Worm (Caenorhabditis elegans): Measurements from ENCODE around the gene F29G6.1.

Gene F29G6.1

ce11 chrX:11548308-11548707, 46.2 kb downstream of the F29G6.1 start, which contains the start of gene mig-2:
mig-2 (plus strand) TSS chrX:11548608.
- TF ChIP-seq saeg-2 (GFP tag; IDR thresholded peaks at IDR 0.05), result no peak
- TF ChIP-seq lin-1 (GFP tag; IDR thresholded peaks at IDR 0.05), result no peak
- no peak for TF ChIP-seq lim-7 (GFP tag; IDR thresholded peaks at IDR 0.05)
- no peak for TF ChIP-seq F37D6.2 (tag; optimal IDR thresholded peaks at IDR 0.05)
- no peak for TF ChIP-seq T20F7.1 (GFP tag; optimal IDR thresholded peaks at IDR 0.05)
- no peak for TF ChIP-seq cey-2 (tag; optimal IDR thresholded peaks at IDR 0.05; ENCODE audit: borderline replicate concordance, insufficient read depth)
- TF ChIP-seq nhr-11 (tag; optimal IDR thresholded peaks at IDR 0.05), result no peak
- TF ChIP-seq unc-39 (tag; optimal IDR thresholded peaks at IDR 0.05), result no peak

ce11 chrX:11551808-11552207, 49.7 kb downstream of the F29G6.1 start:
- TF ChIP-seq ama-1 (optimal IDR thresholded peaks at IDR 0.05), result no peak
- peak; percentile 83; the same call in 1 of the 2 replicates for TF ChIP-seq tag-97 (GFP tag; IDR thresholded peaks at IDR 0.05)
- TF ChIP-seq aha-1 (tag), result peak; percentile 85
- peak in 1 of 2 experiments; percentile 74 for TF ChIP-seq unc-62 (GFP tag; optimal IDR thresholded peaks at IDR 0.05 in 1 of 2)
- TF ChIP-seq unc-62 (tag; optimal IDR thresholded peaks at IDR 0.05), result no peak

DNA sequence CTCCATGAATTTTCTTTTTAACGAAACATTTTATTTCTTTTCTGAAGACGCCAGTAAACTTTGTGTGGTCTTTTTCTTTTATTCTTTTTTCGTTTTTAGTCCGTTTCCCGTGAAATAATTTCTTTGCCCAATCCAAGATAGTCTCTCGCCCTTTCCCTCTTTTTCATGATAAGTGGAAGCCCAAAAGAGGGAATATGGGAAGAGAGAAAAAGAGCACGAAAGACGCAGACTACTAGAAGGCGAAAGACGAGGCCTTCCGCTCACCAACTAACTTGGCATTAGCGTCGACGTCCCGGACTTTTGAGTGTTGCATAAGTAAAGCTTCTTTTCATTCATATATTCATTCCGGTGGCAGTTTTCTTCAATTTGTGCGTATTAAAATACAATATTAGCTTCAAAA, 50.8 kb downstream of the F29G6.1 start:
- TF ChIP-seq duxl-1 (tag; optimal IDR thresholded peaks at IDR 0.05; ENCODE audit: poor library complexity) (no peak), aha-1 (tag) (peak; percentile 35), unc-62 (GFP tag; optimal IDR thresholded peaks at IDR 0.05 in 1 of 2) (peak in 1 of 2 experiments; percentile 65), unc-62 (tag; optimal IDR thresholded peaks at IDR 0.05) (no peak), lsy-2 (tag; optimal IDR thresholded peaks at IDR 0.05) (peak in 1 of 2 experiments; percentile 6), fkh-10 (GFP tag; optimal IDR thresholded peaks at IDR 0.05) (peak; percentile 15), zag-1 (tag; optimal IDR thresholded peaks at IDR 0.05) (no peak), nhr-48 (tag; optimal IDR thresholded peaks at IDR 0.05) (no peak), aly-2 (tag; optimal IDR thresholded peaks at IDR 0.05) (no peak)

DNA sequence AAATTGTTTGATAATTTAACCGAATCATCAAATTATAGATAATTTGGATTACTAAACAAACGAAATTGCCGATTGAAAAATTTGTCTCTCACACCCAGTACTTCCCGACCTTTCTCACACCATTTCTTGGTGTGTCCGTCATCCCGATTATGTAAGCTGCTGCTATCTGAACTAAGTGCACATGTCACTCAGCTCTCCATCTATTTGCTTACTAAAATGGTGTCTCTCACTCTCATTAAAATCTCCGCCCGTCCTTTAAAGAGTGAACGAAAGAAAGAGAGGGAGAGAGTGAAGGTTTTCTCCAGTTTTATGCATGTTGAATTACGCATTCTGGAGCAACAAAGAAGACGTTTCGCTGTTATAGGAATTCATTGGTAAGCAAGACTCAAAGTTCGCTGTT, 52.5 kb downstream of the F29G6.1 start:
- TF ChIP-seq nhr-41 (GFP tag; IDR thresholded peaks at IDR 0.05) (no peak), ceh-32 (tag; optimal IDR thresholded peaks at IDR 0.05; ENCODE audit: poor library complexity) (no peak), fkh-10 (GFP tag; optimal IDR thresholded peaks at IDR 0.05) (peak; percentile 4), F26F4.8 (GFP tag; conservative IDR thresholded peaks at IDR 0.05) (no peak), nhr-6 (tag; optimal IDR thresholded peaks at IDR 0.05) (no peak), ceh-20 (GFP tag; IDR thresholded peaks at IDR 0.05) (no peak), dve-1 (tag; optimal IDR thresholded peaks at IDR 0.05; ENCODE audit: insufficient read depth) (peak; percentile 14), ZK337.2 (GFP tag; IDR thresholded peaks at IDR 0.05) (no peak), mxl-2 (GFP tag; conservative IDR thresholded peaks at IDR 0.05) (no peak), dmd-6 (GFP tag; IDR thresholded peaks at IDR 0.05) (peak; percentile 62), unc-62 (GFP tag; optimal IDR thresholded peaks at IDR 0.05 in 1 of 2) (peak in 1 of 2 experiments; percentile 14), unc-62 (tag; optimal IDR thresholded peaks at IDR 0.05) (no peak), snpc-4 (tag; optimal IDR thresholded peaks at IDR 0.05) (no peak), madf-5 (GFP tag; IDR thresholded peaks at IDR 0.05) (no peak), nhr-28 (tag; optimal IDR thresholded peaks at IDR 0.05) (no peak), saeg-2 (GFP tag; IDR thresholded peaks at IDR 0.05) (no peak), mep-1 (tag; optimal IDR thresholded peaks at IDR 0.05) (no peak), R02D3.7 (tag; optimal IDR thresholded peaks at IDR 0.05) (no peak), ZK546.5 (tag; optimal IDR thresholded peaks at IDR 0.05) (no peak), mes-2 (tag; optimal IDR thresholded peaks at IDR 0.05; ENCODE audit: poor library complexity, severe bottlenecking) (peak; percentile 25)

DNA sequence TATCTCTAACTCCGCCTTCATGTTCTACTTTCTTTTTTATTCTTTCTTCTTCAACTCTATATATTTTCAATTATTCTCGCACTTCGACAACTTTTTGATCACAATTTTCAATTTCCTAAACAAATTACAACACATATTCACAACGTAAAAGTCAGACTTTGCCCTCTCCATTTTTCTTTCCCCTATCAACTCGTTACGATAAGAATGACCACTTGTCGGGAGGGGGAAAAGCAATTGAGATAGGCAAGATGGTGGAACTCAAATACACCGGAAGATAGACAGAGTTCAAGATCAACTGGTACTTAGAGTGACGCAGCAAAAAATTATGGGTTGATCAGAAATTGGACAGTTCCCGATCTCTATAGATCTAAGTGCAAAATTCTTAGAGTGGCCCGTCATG, 53.0 kb downstream of the F29G6.1 start:
- TF ChIP-seq aha-1 (tag) (peak; percentile 78), pqm-1 (tag; optimal IDR thresholded peaks at IDR 0.05) (peak; percentile 78), rbr-2 (tag; optimal IDR thresholded peaks at IDR 0.05) (no peak), mdt-29 (GFP tag; IDR thresholded peaks at IDR 0.05) (no peak), nhr-6 (tag; optimal IDR thresholded peaks at IDR 0.05) (no peak), daf-8 (GFP tag; IDR thresholded peaks at IDR 0.05) (no peak), daf-16 (GFP tag; optimal IDR thresholded peaks at IDR 0.05) (no peak), daf-16 (tag; optimal IDR thresholded peaks at IDR 0.05) (peak; percentile 43), zfp-3 (GFP tag; conservative IDR thresholded peaks at IDR 0.05) (no peak), lin-1 (GFP tag; IDR thresholded peaks at IDR 0.05) (no peak), attf-4 (tag; optimal IDR thresholded peaks at IDR 0.05) (no peak), hlh-30 (tag; optimal IDR thresholded peaks at IDR 0.05; ENCODE audit: insufficient read depth) (no peak), lin-15B (tag; optimal IDR thresholded peaks at IDR 0.05) (no peak), ceh-20 (GFP tag; IDR thresholded peaks at IDR 0.05) (no peak)

All from whole organism, L4 larva.